Fruit fly (Drosophila melanogaster): ENCODE results near the gene Obp73a.
A peak's percentile ranks its signal among the peaks of the same experiment; 100 is the strongest.
"Not testable (repeated sequence)": the region's sequence is repeated elsewhere in the genome, so short reads cannot be mapped to it uniquely, and the experiment has no call there.

Obp73a gene

DNA sequence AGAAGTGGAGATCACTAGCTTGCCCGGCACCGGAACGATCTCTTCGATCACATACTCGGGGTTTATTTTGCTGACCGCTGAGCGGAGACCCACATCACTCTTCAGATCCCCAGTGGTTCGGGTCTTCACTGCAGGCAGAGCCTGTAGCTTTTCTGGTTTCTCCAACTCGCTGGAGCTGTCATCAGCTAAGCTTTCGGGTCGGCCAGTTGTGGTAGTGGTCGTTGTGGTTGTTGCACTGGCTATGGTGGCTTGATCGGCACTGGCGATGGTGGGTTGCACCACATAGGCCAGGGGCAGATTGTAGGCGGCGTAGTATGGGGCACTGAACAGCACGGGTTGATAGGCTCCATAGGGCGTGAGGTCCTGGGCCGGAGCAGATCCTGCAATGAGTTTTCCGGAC, 13.6 kb upstream of the Obp73a start:
- TF ChIP-seq Myc (optimal IDR thresholded peaks at IDR 0.05) (peak; percentile 46), tai (GFP tag; optimal IDR thresholded peaks at IDR 0.05) (no peak), rgr (GFP tag; optimal IDR thresholded peaks at IDR 0.05) (no peak), CG32264 (GFP tag; optimal IDR thresholded peaks at IDR 0.05) (no peak), h (GFP tag; optimal IDR thresholded peaks at IDR 0.05) (no peak)

DNA sequence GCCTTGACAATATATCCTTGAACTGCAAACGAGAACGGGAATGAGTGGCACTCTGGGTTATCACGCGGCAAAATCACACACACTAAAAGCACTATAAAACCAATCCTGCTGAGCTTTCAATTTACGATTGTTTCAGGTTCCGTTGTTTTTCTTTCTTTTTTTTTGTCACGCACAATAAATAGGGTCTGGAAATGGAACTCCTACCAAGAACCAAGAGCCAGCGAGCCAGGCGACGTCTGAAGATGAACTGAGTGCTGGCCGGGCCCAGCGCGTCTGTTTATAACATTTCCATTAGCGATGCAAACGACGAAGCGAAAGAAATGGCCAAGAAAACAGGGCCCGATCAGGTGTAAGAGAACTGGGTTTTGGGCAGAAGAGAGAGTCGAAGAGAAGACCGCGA, 8.9 kb upstream of the Obp73a start, which contains the start of gene CG11905:
Gene CG11905 (minus strand): TSS at position 253 of the 400 bp plus-strand sequence.
- TF ChIP-seq CG32264 (GFP tag; optimal IDR thresholded peaks at IDR 0.05) (no peak), fru (GFP tag; optimal IDR thresholded peaks at IDR 0.05) (peak; percentile 6), Dif (GFP tag; optimal IDR thresholded peaks at IDR 0.05; ENCODE audit: partially characterized antibody) (peak; percentile 26), br (GFP tag; optimal IDR thresholded peaks at IDR 0.05) (no peak), HLH106 (tag; optimal IDR thresholded peaks at IDR 0.05) (no peak), tai (GFP tag; optimal IDR thresholded peaks at IDR 0.05) (no peak), usp (GFP tag; optimal IDR thresholded peaks at IDR 0.05) (no peak), psq (GFP tag; optimal IDR thresholded peaks at IDR 0.05) (peak; percentile 7), dmrt93B (GFP tag; optimal IDR thresholded peaks at IDR 0.05) (no peak), Jra (GFP tag; optimal IDR thresholded peaks at IDR 0.05) (no peak), Vsx2 (GFP tag; optimal IDR thresholded peaks at IDR 0.05; ENCODE audit: partially characterized antibody) (peak; percentile 34), Abd-B (GFP tag; optimal IDR thresholded peaks at IDR 0.05) (no peak), CG9705 (GFP tag; optimal IDR thresholded peaks at IDR 0.05) (no peak), sage (GFP tag; optimal IDR thresholded peaks at IDR 0.05) (no peak), lola (GFP tag; optimal IDR thresholded peaks at IDR 0.05) (no peak)

DNA sequence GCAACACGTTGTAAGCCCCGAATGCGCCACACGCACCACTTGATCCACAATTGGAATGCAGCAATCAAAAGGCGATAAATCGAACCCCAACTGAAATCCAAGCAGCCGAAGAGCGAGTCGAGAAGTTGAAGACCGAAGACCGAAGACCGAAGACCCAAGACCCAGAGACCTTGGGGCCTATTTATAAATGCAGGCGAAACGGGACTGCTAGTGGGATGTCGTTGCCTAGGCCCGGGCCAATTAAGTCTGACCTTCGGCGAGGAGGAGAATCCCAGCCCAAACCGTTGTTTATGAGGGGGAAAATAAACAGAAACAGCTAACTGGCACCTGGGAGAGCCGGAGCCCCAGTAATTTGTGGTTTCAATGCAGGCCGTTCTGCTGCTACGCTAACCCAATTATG, 7.5 kb upstream of the Obp73a start:
- TF ChIP-seq HLH106 (tag; optimal IDR thresholded peaks at IDR 0.05), result no peak
- no peak for TF ChIP-seq Hnf4 (GFP tag; optimal IDR thresholded peaks at IDR 0.05)
- no peak for TF ChIP-seq CG9705 (GFP tag; optimal IDR thresholded peaks at IDR 0.05)
- no peak for TF ChIP-seq Myc (optimal IDR thresholded peaks at IDR 0.05)

DNA sequence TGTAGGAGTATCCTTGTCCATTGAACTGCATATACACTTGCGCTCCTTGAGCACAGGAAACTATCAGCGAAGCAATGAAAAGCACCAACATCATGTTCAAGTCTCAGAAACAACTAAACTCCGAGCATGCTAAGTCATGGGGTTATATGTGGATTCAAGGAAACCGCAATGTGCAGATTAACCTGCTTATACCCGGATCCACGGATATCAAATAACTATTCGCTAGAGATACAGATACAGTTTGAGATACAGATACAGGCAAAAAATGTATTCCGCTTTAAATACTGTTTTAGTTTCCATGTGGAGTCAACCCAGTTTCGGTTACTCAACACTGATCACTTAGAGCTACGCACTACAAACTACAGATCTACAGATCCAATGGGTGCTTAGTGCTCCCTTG, 5.3 kb upstream of the Obp73a start, which contains the start of gene CG13022:
Gene CG13022 (minus strand): TSS at position 101 of the 400 bp plus-strand sequence.
- TF ChIP-seq br (GFP tag; optimal IDR thresholded peaks at IDR 0.05) (no peak), dl (GFP tag; optimal IDR thresholded peaks at IDR 0.05; ENCODE audit: insufficient read depth in 1 of 2, partially characterized antibody in 2 of 2) (no peak), rgr (GFP tag; optimal IDR thresholded peaks at IDR 0.05) (no peak)

DNA sequence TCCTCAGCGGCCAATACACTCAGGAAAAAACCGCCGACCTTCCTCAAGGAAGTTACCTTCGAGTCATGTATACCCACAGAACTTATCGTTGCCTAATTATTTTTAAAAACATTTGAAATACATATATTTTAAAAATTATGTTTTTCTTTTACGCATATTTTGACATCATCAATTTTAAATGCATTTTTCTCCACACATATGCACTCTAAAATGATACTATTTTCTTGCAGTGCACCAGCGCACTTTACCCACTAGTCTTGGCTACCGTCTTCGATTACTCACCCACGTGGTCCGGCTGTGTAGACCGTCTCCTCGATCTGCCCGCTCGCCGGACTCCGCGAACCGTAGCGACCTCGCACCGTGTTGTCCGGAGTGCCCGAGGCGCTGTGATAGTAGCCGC, 2.8 kb upstream of the Obp73a start:
- no peak for TF ChIP-seq Hr78 (GFP tag; optimal IDR thresholded peaks at IDR 0.05)
- peak; percentile 4 for TF ChIP-seq rgr (GFP tag; optimal IDR thresholded peaks at IDR 0.05)
- peak; percentile 16 for TF ChIP-seq br (GFP tag; optimal IDR thresholded peaks at IDR 0.05)

DNA sequence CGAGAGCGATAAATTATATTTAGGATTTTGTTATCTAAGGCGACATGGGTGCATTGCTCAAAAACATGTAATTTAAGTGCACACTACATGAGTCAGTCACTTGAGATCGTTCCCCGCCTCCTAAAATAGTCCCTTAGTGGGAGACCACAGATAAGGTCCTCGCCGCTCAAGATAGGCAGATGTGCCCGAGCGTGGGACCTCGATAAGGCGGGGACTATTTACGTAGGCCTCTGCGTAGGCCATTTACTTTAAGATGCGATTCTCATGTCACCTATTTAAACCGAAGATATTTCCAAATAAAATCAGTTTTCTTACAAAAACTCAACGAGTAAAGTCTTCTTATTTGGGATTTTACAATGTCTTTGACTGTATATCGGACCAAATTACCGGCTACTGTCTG, 10.4 kb downstream of the Obp73a start, which contains the start of gene Ogdh:
Gene Ogdh (plus strand): TSS at position 301 of the 400 bp plus-strand sequence.
- TF ChIP-seq N, lola, GATAd (GFP tag; optimal IDR thresholded peaks at IDR 0.05): not testable (repeated sequence)

DNA sequence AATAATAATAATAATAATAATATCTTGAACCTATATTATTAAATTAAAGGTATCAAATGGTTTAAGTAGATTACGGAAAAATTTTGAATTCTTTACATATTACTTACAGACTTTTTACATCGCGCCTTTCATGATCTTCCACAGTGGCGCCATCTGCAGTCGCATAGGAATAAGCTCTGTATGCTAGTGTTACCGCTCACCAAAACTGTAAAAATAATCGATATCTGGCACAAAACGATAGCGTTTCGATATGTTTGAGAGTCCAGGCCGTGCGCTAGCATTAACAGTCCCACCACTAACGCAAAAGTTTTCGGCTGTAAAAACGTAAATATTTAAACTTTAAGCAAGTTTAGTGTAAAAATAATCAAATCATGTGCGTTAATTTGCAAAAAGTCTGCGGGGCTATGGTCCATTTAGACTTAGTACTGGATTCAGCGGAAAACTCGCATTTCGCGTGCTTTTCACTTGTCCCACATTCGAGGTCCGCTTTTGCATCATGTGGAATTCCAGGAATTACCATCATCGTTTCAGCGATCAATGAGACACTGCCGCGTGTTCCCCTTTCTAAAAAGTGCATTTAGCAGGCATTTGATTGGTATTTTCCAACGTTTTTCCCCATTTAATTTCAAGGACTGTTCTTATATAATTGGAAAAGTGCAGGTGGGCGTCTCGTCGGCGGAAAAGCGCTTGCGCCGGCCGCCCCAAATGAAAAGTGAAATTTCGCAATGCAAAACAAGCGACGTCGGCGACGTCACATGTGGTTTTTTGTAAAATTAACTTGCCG, 11.2 kb downstream of the Obp73a start:
- TF ChIP-seq lola (GFP tag; optimal IDR thresholded peaks at IDR 0.05), result no peak
- TF ChIP-seq tai (GFP tag; optimal IDR thresholded peaks at IDR 0.05), result no peak
- peak; percentile 47 for TF ChIP-seq Myc (optimal IDR thresholded peaks at IDR 0.05)
- TF ChIP-seq pan (optimal IDR thresholded peaks at IDR 0.05), result no peak
- TF ChIP-seq jim (GFP tag; optimal IDR thresholded peaks at IDR 0.05), result no peak
- TF ChIP-seq dl (GFP tag; optimal IDR thresholded peaks at IDR 0.05; ENCODE audit: insufficient read depth in 1 of 2, partially characterized antibody in 2 of 2), result peak in 1 of 2 experiments; percentile 35
- peak; percentile 35 for TF ChIP-seq rgr (GFP tag; optimal IDR thresholded peaks at IDR 0.05)
- peak in 1 of 2 experiments; percentile 28 for TF ChIP-seq foxo (GFP tag; optimal IDR thresholded peaks at IDR 0.05)
- no peak for TF ChIP-seq dsf (GFP tag; optimal IDR thresholded peaks at IDR 0.05; ENCODE audit: borderline replicate concordance)
- no peak for TF ChIP-seq woc (GFP tag; optimal IDR thresholded peaks at IDR 0.05)
- TF ChIP-seq dmrt93B (GFP tag; optimal IDR thresholded peaks at IDR 0.05), result no peak
- peak; percentile 17 for TF ChIP-seq sage (GFP tag; optimal IDR thresholded peaks at IDR 0.05)
- no peak for TF ChIP-seq CG9705 (GFP tag; optimal IDR thresholded peaks at IDR 0.05)
- no peak for TF ChIP-seq Rel (GFP tag; optimal IDR thresholded peaks at IDR 0.05)
- TF ChIP-seq Rel (tag; optimal IDR thresholded peaks at IDR 0.05), result peak; percentile 68
- no peak for TF ChIP-seq fru (GFP tag; optimal IDR thresholded peaks at IDR 0.05)
- peak; percentile 48 for TF ChIP-seq h (GFP tag; optimal IDR thresholded peaks at IDR 0.05)
- TF ChIP-seq brk (GFP tag; optimal IDR thresholded peaks at IDR 0.05), result peak; percentile 68
- peak; percentile 50 for TF ChIP-seq Hr83 (GFP tag; optimal IDR thresholded peaks at IDR 0.05; ENCODE audit: poor library complexity, severe bottlenecking)
- peak; percentile 34 for TF ChIP-seq Hnf4 (GFP tag; optimal IDR thresholded peaks at IDR 0.05)
